Fruit fly (Drosophila melanogaster) whole organism, prepupa: ENCODE results near the gene unc-119.

Experiments used
- CG11294 ChIP-seq: fragments of 200-800 bp; sonication (Bioruptor generic); IDR thresholded peaks from 2 replicates; pipeline ENCODE4 v1.3.6; 2022; ENCODE audit warnings: missing biosample characterization, missing genetic modification characterization
- CG15336 ChIP-seq: fragments of 200-800 bp; sonication (Bioruptor generic); IDR thresholded peaks from 2 replicates; pipeline ENCODE4 v1.3.6; 2022; ENCODE audit warnings: missing biosample characterization, missing genetic modification characterization
- Met ChIP-seq: fragments of 200-800 bp; sonication (Bioruptor generic); optimal IDR thresholded peaks from 3 replicates; lab custom pipeline; 2016; ENCODE audit warnings: missing biosample characterization, missing genetic modification characterization
- fd85E ChIP-seq: fragments of 200-800 bp; sonication (Bioruptor generic); optimal IDR thresholded peaks from 3 replicates; lab custom pipeline; 2016; ENCODE audit warnings: missing biosample characterization, missing genetic modification characterization
- svp ChIP-seq: fragments of 200-800 bp; sonication (Bioruptor generic); peaks from one replicate; lab custom pipeline; 2016; ENCODE audit warnings: missing biosample characterization, missing genetic modification characterization

dm6 chrX:7298323-7298722 lies 7.2 kb upstream of the unc-119 start:
- TF ChIP-seq CG11294 (GFP tag; lab: Robert Waterston, UW): no peak
- no peak for TF ChIP-seq fd85E
- TF ChIP-seq svp (GFP tag; lab: Kevin White, UChicago): no peak
- TF ChIP-seq Met (GFP tag; lab: Kevin White, UChicago): no peak
- no peak for TF ChIP-seq CG15336 (GFP tag; lab: Robert Waterston, UW)
